ENCODE assay signal across 2 fruit fly cellular contexts in the genomic region with DNA sequence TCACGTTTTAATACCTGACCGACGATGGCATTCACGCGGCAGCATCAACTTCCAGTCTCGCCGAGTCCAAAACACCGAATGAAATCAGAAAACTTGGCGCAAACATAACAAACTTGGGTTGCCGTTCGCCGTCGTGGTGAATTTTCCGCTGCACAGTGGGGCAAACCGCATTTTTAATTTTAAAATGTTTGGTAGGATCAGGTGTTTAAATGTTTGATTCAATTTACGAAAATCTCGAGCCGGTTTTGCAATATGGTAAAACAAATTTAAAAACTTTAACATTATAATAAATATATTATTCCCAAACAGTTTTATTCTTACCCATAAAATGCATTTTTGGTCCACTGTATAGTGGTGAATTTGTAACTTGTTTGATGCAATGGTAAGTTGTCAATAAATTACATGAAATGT.
TF ChIP-seq lines count a peak whose summit lies in the region.

A gene (minus strand): TSS at position 82 of the 411 bp plus-strand sequence.

TF ChIP-seq in whole organism, embryonic, 481 proteins besides CTCF, POLR2A, EP300 and RAD21 (continued from another document and continues in another):
- TF ChIP-seq CG30403 (GFP tag; optimal IDR thresholded peaks at IDR 0.05; lab: Kevin White, UChicago) (peak; percentile 99), BEAF-32 (GFP tag; optimal IDR thresholded peaks at IDR 0.05; lab: Kevin White, UChicago) (peak; percentile 29), jigr1 (GFP tag; IDR thresholded peaks at IDR 0.05; lab: Robert Waterston, UW) (peak; percentile 94), CG6689 (GFP tag; IDR thresholded peaks at IDR 0.05; lab: Robert Waterston, UW) (peak; percentile 99), CG32532 (GFP tag; IDR thresholded peaks at IDR 0.05; lab: Robert Waterston, UW) (peak; percentile 99), gsb-n (tag; optimal IDR thresholded peaks at IDR 0.05; lab: Kevin White, UChicago) (peak; percentile 100), MESR4 (GFP tag; optimal IDR thresholded peaks at IDR 0.05; lab: Kevin White, UChicago) (peak; percentile 88), ase (GFP tag; IDR thresholded peaks at IDR 0.05; lab: Robert Waterston, UW) (peak; percentile 99), toy (GFP tag; IDR thresholded peaks at IDR 0.05; lab: Robert Waterston, UW) (peak; percentile 98), CG7372 (GFP tag; IDR thresholded peaks at IDR 0.05; lab: Robert Waterston, UW) (peak; percentile 98), CG13287 (GFP tag; IDR thresholded peaks at IDR 0.05; lab: Robert Waterston, UW; ENCODE audit: partially characterized antibody) (peak; percentile 80), CG14965 (GFP tag; optimal IDR thresholded peaks at IDR 0.05; lab: Kevin White, UChicago; ENCODE audit: borderline replicate concordance) (peak; percentile 69), tio (GFP tag; optimal IDR thresholded peaks at IDR 0.05; lab: Kevin White, UChicago) (peak; percentile 98), CG4707 (GFP tag; optimal IDR thresholded peaks at IDR 0.05; lab: Kevin White, UChicago) (peak; percentile 99), CG17802 (tag; optimal IDR thresholded peaks at IDR 0.05; lab: Kevin White, UChicago) (peak; percentile 94), CG13123 (GFP tag; optimal IDR thresholded peaks at IDR 0.05; lab: Kevin White, UChicago) (peak; percentile 98), ranshi (GFP tag; IDR thresholded peaks at IDR 0.05; lab: Robert Waterston, UW) (peak; percentile 93; the same call in 1 of the 2 replicates), Deaf1 (tag; optimal IDR thresholded peaks at IDR 0.05; lab: Kevin White, UChicago) (peak; percentile 91), CG13424 (tag; optimal IDR thresholded peaks at IDR 0.05; lab: Kevin White, UChicago) (peak; percentile 100), sob (GFP tag; IDR thresholded peaks at IDR 0.05; lab: Robert Waterston, UW) (peak; percentile 100), tgo (GFP tag; IDR thresholded peaks at IDR 0.05; lab: Robert Waterston, UW) (peak; percentile 100), run (tag; optimal IDR thresholded peaks at IDR 0.05; lab: Kevin White, UChicago) (peak; percentile 99), Oaz (GFP tag; IDR thresholded peaks at IDR 0.05; lab: Robert Waterston, UW) (peak; percentile 97), CG2712 (tag; optimal IDR thresholded peaks at IDR 0.05; lab: Kevin White, UChicago) (peak; percentile 100), Adf1 (GFP tag; IDR thresholded peaks at IDR 0.05; lab: Robert Waterston, UW) (peak; percentile 90), zfh1 (GFP tag; IDR thresholded peaks at IDR 0.05; lab: Robert Waterston, UW) (peak; percentile 100), CG13775 (GFP tag; optimal IDR thresholded peaks at IDR 0.05; lab: Kevin White, UChicago) (peak; percentile 99), CG7987 (GFP tag; optimal IDR thresholded peaks at IDR 0.05; lab: Kevin White, UChicago) (peak; percentile 97), CG10274 (GFP tag; optimal IDR thresholded peaks at IDR 0.05; lab: Kevin White, UChicago) (peak; percentile 92), Bgb (GFP tag; IDR thresholded peaks at IDR 0.05; lab: Robert Waterston, UW; ENCODE audit: partially characterized antibody) (peak; percentile 53), CG6175 (GFP tag; IDR thresholded peaks at IDR 0.05; lab: Robert Waterston, UW) (peak; percentile 98), CG42726 (GFP tag; IDR thresholded peaks at IDR 0.05; lab: Robert Waterston, UW; ENCODE audit: partially characterized antibody) (no peak), lmd (GFP tag; IDR thresholded peaks at IDR 0.05; lab: Robert Waterston, UW) (peak; percentile 99), CG6683 (GFP tag; optimal IDR thresholded peaks at IDR 0.05; lab: Kevin White, UChicago) (peak; percentile 98), Stat92E (GFP tag; optimal IDR thresholded peaks at IDR 0.05; lab: Kevin White, UChicago) (peak in 1 of 3 experiments; percentile 98), hb (GFP tag; IDR thresholded peaks at IDR 0.05; lab: Robert Waterston, UW; ENCODE audit: partially characterized antibody) (peak; percentile 75), Optix (GFP tag; IDR thresholded peaks at IDR 0.05; lab: Robert Waterston, UW) (peak; percentile 99), CG12659 (GFP tag; optimal IDR thresholded peaks at IDR 0.05; lab: Kevin White, UChicago) (peak; percentile 100), so (GFP tag; IDR thresholded peaks at IDR 0.05; lab: Robert Waterston, UW) (peak; percentile 97), CG13894 (tag; optimal IDR thresholded peaks at IDR 0.05; lab: Kevin White, UChicago) (peak; percentile 98), Lpt (GFP tag; optimal IDR thresholded peaks at IDR 0.05; lab: Kevin White, UChicago) (no peak), nau (GFP tag; optimal IDR thresholded peaks at IDR 0.05; lab: Kevin White, UChicago) (peak; percentile 99), da (GFP tag; optimal IDR thresholded peaks at IDR 0.05; lab: Kevin White, UChicago) (peak; percentile 84), Abd-B (GFP tag; optimal IDR thresholded peaks at IDR 0.05; lab: Kevin White, UChicago) (peak; percentile 97), CG6654 (GFP tag; optimal IDR thresholded peaks at IDR 0.05; lab: Kevin White, UChicago) (peak; percentile 94), stc (GFP tag; IDR thresholded peaks at IDR 0.05; lab: Robert Waterston, UW) (peak; percentile 100), gcm (GFP tag; optimal IDR thresholded peaks at IDR 0.05; lab: Kevin White, UChicago) (peak; percentile 100), crol (GFP tag; IDR thresholded peaks at IDR 0.05; lab: Robert Waterston, UW) (peak; percentile 70), CG2875 (GFP tag; optimal IDR thresholded peaks at IDR 0.05; lab: Kevin White, UChicago) (peak; percentile 100), lilli (GFP tag; optimal IDR thresholded peaks at IDR 0.05; lab: Kevin White, UChicago) (peak; percentile 98), HLH54F (GFP tag; optimal IDR thresholded peaks at IDR 0.05; lab: Kevin White, UChicago) (peak; percentile 92), CG11093 (GFP tag; IDR thresholded peaks at IDR 0.05; lab: Robert Waterston, UW) (peak; percentile 99), ftz-f1 (GFP tag; optimal IDR thresholded peaks at IDR 0.05; lab: Kevin White, UChicago) (peak; percentile 86), CG1832 (GFP tag; optimal IDR thresholded peaks at IDR 0.05; lab: Kevin White, UChicago) (no peak), salm (tag; optimal IDR thresholded peaks at IDR 0.05; lab: Kevin White, UChicago) (peak; percentile 99), odd (GFP tag; optimal IDR thresholded peaks at IDR 0.05; lab: Kevin White, UChicago) (peak; percentile 99), CG4854 (GFP tag; optimal IDR thresholded peaks at IDR 0.05; lab: Kevin White, UChicago) (peak; percentile 97), CG4360 (GFP tag; IDR thresholded peaks at IDR 0.05; lab: Robert Waterston, UW) (peak; percentile 94), Dad (GFP tag; optimal IDR thresholded peaks at IDR 0.05; lab: Kevin White, UChicago) (peak; percentile 97), CG10462 (GFP tag; optimal IDR thresholded peaks at IDR 0.05; lab: Kevin White, UChicago) (peak; percentile 99), Jarid2 (GFP tag; optimal IDR thresholded peaks at IDR 0.05; lab: Kevin White, UChicago) (peak; percentile 94), CG9817 (tag; optimal IDR thresholded peaks at IDR 0.05; lab: Kevin White, UChicago) (peak; percentile 99)

TF ChIP-seq in whole organism, prepupa, 60 proteins besides CTCF, POLR2A, EP300 and RAD21 (continued from another document):
- TF ChIP-seq ss (GFP tag; optimal IDR thresholded peaks at IDR 0.05; lab: Kevin White, UChicago) (peak; percentile 93 to 96), fd85E (GFP tag; optimal IDR thresholded peaks at IDR 0.05; lab: Kevin White, UChicago) (peak; percentile 78), CG4318 (GFP tag; optimal IDR thresholded peaks at IDR 0.05; lab: Kevin White, UChicago) (peak; percentile 97), Ets96B (tag; optimal IDR thresholded peaks at IDR 0.05; lab: Kevin White, UChicago) (peak; percentile 98), CG7368 (GFP tag; optimal IDR thresholded peaks at IDR 0.05; lab: Kevin White, UChicago) (peak; percentile 94), CG15336 (GFP tag; IDR thresholded peaks at IDR 0.05; lab: Robert Waterston, UW) (peak; percentile 99), Gug (GFP tag; IDR thresholded peaks at IDR 0.05; lab: Robert Waterston, UW) (peak; percentile 99), CG3032 (tag; optimal IDR thresholded peaks at IDR 0.05; lab: Kevin White, UChicago) (peak; percentile 97), CG34406 (GFP tag; optimal IDR thresholded peaks at IDR 0.05; lab: Kevin White, UChicago) (peak; percentile 96), OdsH (GFP tag; optimal IDR thresholded peaks at IDR 0.05; lab: Kevin White, UChicago) (peak; percentile 97)
